Worm (Caenorhabditis elegans): ENCODE data around the gene T26C12.1.

DNA sequence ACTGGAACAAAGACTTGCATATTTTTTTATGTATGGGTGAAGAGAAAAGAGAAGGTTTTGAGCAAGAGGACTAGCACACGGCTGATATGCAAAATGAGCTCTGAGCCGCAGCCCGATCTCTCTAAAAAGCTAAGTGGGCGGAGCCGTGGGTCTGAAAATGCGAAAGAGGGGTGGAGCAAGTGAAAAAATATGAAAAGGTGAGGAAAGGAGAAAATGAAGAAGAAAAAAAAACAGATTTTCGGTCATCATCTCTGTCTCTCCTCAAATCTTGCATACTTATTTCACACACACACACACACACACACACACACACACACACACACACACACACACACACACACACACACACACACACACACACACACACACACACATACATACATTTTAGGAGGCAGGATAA lies 4.3 kb upstream of the T26C12.1 start, which contains the start of gene dmd-9:
- TF ChIP-seq klf-2 (GFP tag; conservative IDR thresholded peaks at IDR 0.05) (no peak), med-1 (GFP tag; optimal IDR thresholded peaks at IDR 0.05; ENCODE audit: insufficient read depth) (no peak), cog-1 (tag; optimal IDR thresholded peaks at IDR 0.05) (no peak), flt-1 (GFP tag; IDR thresholded peaks at IDR 0.05) (no peak), tab-1 (GFP tag; IDR thresholded peaks at IDR 0.05) (no peak), ztf-23 (GFP tag; IDR thresholded peaks at IDR 0.05) (no peak)
